Worm (Caenorhabditis elegans) whole organism, early embryonic: ENCODE measurements around the gene mig-18.

ENCODE experiments used
- B0310.2 ChIP-seq: sonication (generic microtip); optimal IDR thresholded peaks from 2 replicates; lab custom pipeline; 2016; ENCODE audit warnings: mild to moderate bottlenecking, missing genetic modification characterization, missing compliant biosample characterization
- ama-1 ChIP-seq: fragments of 150-350 bp; optimal IDR thresholded peaks from 2 replicates; lab custom pipeline; 2014
- ceh-13 ChIP-seq: fragments of 200-800 bp; sonication (Bioruptor generic); optimal IDR thresholded peaks from 2 replicates; lab custom pipeline; 2018; ENCODE audit warnings: mild to moderate bottlenecking, missing genetic modification characterization, missing compliant biosample characterization
- flt-1 ChIP-seq: fragments of 200-800 bp; sonication (Bioruptor generic); IDR thresholded peaks from 2 replicates; pipeline ENCODE4 v1.3.6; 2022; ENCODE audit warnings: missing genetic modification characterization, missing compliant biosample characterization
- hmbx-1 ChIP-seq: sonication (generic microtip); optimal IDR thresholded peaks from 2 replicates; lab custom pipeline; 2016; ENCODE audit warnings: mild to moderate bottlenecking, missing genetic modification characterization, missing compliant biosample characterization
- pes-1 ChIP-seq: fragments of 200-800 bp; sonication (Bioruptor generic); IDR thresholded peaks from 2 replicates; pipeline ENCODE4 v1.3.6; 2022; ENCODE audit warnings: missing genetic modification reagents, missing genetic modification characterization, missing compliant biosample characterization
- tra-4 ChIP-seq: sonication (generic microtip); optimal IDR thresholded peaks from 2 replicates; lab custom pipeline; 2017; ENCODE audit warnings: missing genetic modification characterization, missing compliant biosample characterization

DNA sequence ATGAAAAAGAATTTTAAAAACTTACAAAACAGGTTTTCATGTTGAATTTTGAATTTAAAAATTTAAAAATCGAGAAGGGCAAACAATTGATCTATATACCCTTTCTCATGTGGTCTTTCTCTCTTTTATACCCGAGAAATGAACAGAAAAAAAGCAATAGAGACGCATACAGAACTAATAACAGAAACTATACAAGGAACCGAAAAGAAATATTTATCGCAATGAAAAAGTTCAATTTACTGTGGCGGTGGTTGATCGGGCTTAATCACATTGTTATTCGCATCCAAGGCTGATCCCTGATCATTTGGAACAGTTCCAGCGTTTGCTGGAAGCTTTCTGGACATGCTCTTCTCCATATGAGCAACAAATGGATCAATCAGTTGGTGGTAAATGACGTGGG is 24.8 kb upstream of the mig-18 start, which contains the start of gene T03F6.10:
- TF ChIP-seq B0310.2 (tag; lab: Kevin White, UChicago) (no peak), ama-1 (lab: Kevin White, UChicago) (no peak), hmbx-1 (tag; lab: Kevin White, UChicago) (no peak), tra-4 (tag; lab: Kevin White, UChicago) (no peak), pes-1 (GFP tag; lab: Robert Waterston, UW) (no peak), ceh-13 (GFP tag; lab: Kevin White, UChicago) (no peak), flt-1 (no peak)
